Worm (Caenorhabditis elegans): ENCODE measurements around the gene nhr-189.

- TF ChIP-seq nhr-11 (tag; optimal IDR thresholded peaks at IDR 0.05) (no peak), fkh-10 (GFP tag; optimal IDR thresholded peaks at IDR 0.05) (no peak), ceh-45 (GFP tag; IDR thresholded peaks at IDR 0.05) (no peak), rnt-1 (tag; optimal IDR thresholded peaks at IDR 0.05) (no peak), C38D4.7 (GFP tag; optimal IDR thresholded peaks at IDR 0.05) (no peak), pat-9 (tag; optimal IDR thresholded peaks at IDR 0.05) (no peak)
These were observed 47.8 kb downstream of the nhr-189 start, which contains the start of gene scl-12 for ce11 chrV:3812291-3812690.

Data from whole organism, late embryonic.